Fruit fly (Drosophila melanogaster): ENCODE data around the gene Cbs.

DNA sequence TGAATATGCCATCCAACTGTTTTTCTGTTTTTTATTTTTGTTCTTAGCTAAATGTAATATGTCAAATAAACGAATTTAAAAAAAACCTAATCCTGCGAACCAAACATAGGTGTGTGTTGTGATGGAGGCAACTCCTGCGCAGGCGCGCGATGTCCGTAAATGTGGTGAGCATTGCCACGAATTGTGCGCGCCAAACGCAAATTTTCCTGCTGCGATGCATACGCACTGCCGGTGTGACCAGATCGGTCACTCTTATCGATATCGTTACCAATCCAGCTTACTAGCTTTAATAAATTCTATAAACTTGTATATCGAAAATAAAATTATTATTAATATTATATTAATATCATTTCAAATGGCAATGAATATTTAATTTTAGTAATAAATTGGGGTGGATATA is 10.3 kb upstream of the Cbs start:
- no peak for TF ChIP-seq Pif1A (GFP tag; optimal IDR thresholded peaks at IDR 0.05)
- no peak for TF ChIP-seq CG4496 (GFP tag; IDR thresholded peaks at IDR 0.05)
- TF ChIP-seq D1 (tag; optimal IDR thresholded peaks at IDR 0.05) = no peak
- TF ChIP-seq Ets98B (GFP tag; IDR thresholded peaks at IDR 0.05) = no peak
- TF ChIP-seq CG17806 (tag; optimal IDR thresholded peaks at IDR 0.05) = no peak
- TF ChIP-seq CG9948 (tag; optimal IDR thresholded peaks at IDR 0.05) = no peak
- TF ChIP-seq CG14655 (GFP tag; optimal IDR thresholded peaks at IDR 0.05) = no peak
- no peak for TF ChIP-seq CG34367 (tag; optimal IDR thresholded peaks at IDR 0.05)

Data from whole organism, pupa.